Fruit fly (Drosophila melanogaster) whole organism, embryonic: ENCODE results near the gene CG4382.

Experiments used
- Asciz ChIP-seq: fragments of 200-800 bp; sonication (Bioruptor generic); optimal IDR thresholded peaks from 2 replicates; lab custom pipeline; 2017; ENCODE audit warnings: missing biosample characterization, mild to moderate bottlenecking, missing genetic modification characterization, missing genetic modification reagents
- Atf6 ChIP-seq: fragments of 200-800 bp; sonication (Bioruptor generic); IDR thresholded peaks from 2 replicates; pipeline ENCODE4 v1.3.6; 2022; ENCODE audit warnings: missing biosample characterization, missing genetic modification characterization
- Bgb ChIP-seq: fragments of 200-800 bp; sonication (Bioruptor generic); IDR thresholded peaks from 2 replicates; pipeline ENCODE4 v1.3.6; 2022; ENCODE audit warnings: missing biosample characterization, missing genetic modification characterization; ENCODE audit not compliant: partially characterized antibody
- Bteb2 ChIP-seq: fragments of 200-800 bp; sonication (Bioruptor generic); optimal IDR thresholded peaks from 2 replicates; lab custom pipeline; 2016; ENCODE audit warnings: missing biosample characterization, missing genetic modification characterization
- CG1024 ChIP-seq: fragments of 200-800 bp; sonication (Bioruptor generic); IDR thresholded peaks from 2 replicates; pipeline ENCODE4 v1.3.6; 2022; ENCODE audit warnings: missing biosample characterization, missing genetic modification characterization
- CG10321 ChIP-seq: fragments of 200-800 bp; sonication (Bioruptor generic); IDR thresholded peaks from 2 replicates; pipeline ENCODE4 v1.3.6; 2022; ENCODE audit warnings: missing biosample characterization, missing genetic modification characterization
- CG12071 ChIP-seq: fragments of 200-800 bp; sonication (Bioruptor generic); optimal IDR thresholded peaks from 3 replicates; lab custom pipeline; 2018; ENCODE audit warnings: missing biosample characterization, mild to moderate bottlenecking, missing genetic modification characterization
- CG12299 ChIP-seq: fragments of 200-800 bp; sonication (Bioruptor generic); optimal IDR thresholded peaks from 2 replicates; lab custom pipeline; 2018; ENCODE audit warnings: missing biosample characterization, mild to moderate bottlenecking, missing genetic modification characterization
- CG2889 ChIP-seq: fragments of 200-800 bp; sonication (Bioruptor generic); IDR thresholded peaks from 3 replicates; pipeline ENCODE4 v1.3.6; 2022; ENCODE audit warnings: missing biosample characterization, missing genetic modification characterization
- CG32532 ChIP-seq: fragments of 200-800 bp; sonication (Bioruptor generic); IDR thresholded peaks from 2 replicates; pipeline ENCODE4 v1.3.6; 2022; ENCODE audit warnings: missing biosample characterization, missing genetic modification characterization
- CG3726 ChIP-seq: fragments of 200-800 bp; sonication (Bioruptor generic); IDR thresholded peaks from 3 replicates; pipeline ENCODE4, ENCODE4 v1.3.6; 2022; ENCODE audit warnings: missing biosample characterization, missing genetic modification characterization
- CG3838 ChIP-seq: fragments of 200-800 bp; sonication (Bioruptor generic); optimal IDR thresholded peaks from 3 replicates; lab custom pipeline; 2016; ENCODE audit warnings: missing biosample characterization, missing genetic modification characterization
- CG4328 ChIP-seq: fragments of 200-800 bp; sonication (Bioruptor generic); optimal IDR thresholded peaks from 3 replicates; lab custom pipeline; 2017; ENCODE audit warnings: missing biosample characterization, missing genetic modification reagents, missing genetic modification characterization
- CG43689 ChIP-seq: fragments of 200-800 bp; sonication (Bioruptor generic); IDR thresholded peaks from 2 replicates; pipeline ENCODE4 v1.3.6; 2022; ENCODE audit warnings: missing biosample characterization, missing genetic modification characterization
- CG6791 ChIP-seq: fragments of 200-800 bp; sonication (Bioruptor generic); IDR thresholded peaks from 3 replicates; pipeline ENCODE4 v1.3.6; 2022; ENCODE audit warnings: missing biosample characterization, missing genetic modification characterization; ENCODE audit not compliant: partially characterized antibody
- CG6813 ChIP-seq: fragments of 200-800 bp; sonication (Bioruptor generic); optimal IDR thresholded peaks from 2 replicates; lab custom pipeline; 2017; ENCODE audit warnings: missing biosample characterization, missing genetic modification characterization, mild to moderate bottlenecking, moderate library complexity, missing genetic modification reagents
- CG8281 ChIP-seq: fragments of 200-800 bp; sonication (Bioruptor generic); optimal IDR thresholded peaks from 2 replicates; lab custom pipeline; 2018; ENCODE audit warnings: missing biosample characterization, mild to moderate bottlenecking, missing genetic modification characterization, moderate library complexity
- ERR ChIP-seq: fragments of 200-800 bp; sonication (Bioruptor generic); optimal IDR thresholded peaks from 2 replicates; lab custom pipeline; 2016; ENCODE audit warnings: missing biosample characterization, missing genetic modification characterization
- Hr3 ChIP-seq: fragments of 200-800 bp; sonication (Bioruptor generic); optimal IDR thresholded peaks from 3 replicates; lab custom pipeline; 2016; ENCODE audit warnings: missing biosample characterization, missing genetic modification characterization
- Hr39 ChIP-seq: fragments of >200 bp; optimal IDR thresholded peaks from 2 replicates; lab custom pipeline; 2017
- MBD-R2 ChIP-seq: fragments of 200-800 bp; sonication (Bioruptor generic); IDR thresholded peaks from 2 replicates; pipeline ENCODE4 v1.3.6; 2022; ENCODE audit warnings: missing biosample characterization, missing genetic modification characterization
- Meics ChIP-seq: fragments of 200-800 bp; sonication (Bioruptor generic); optimal IDR thresholded peaks from 2 replicates; lab custom pipeline; 2017; ENCODE audit warnings: missing biosample characterization, mild to moderate bottlenecking, missing genetic modification characterization
- Nf-YA ChIP-seq: fragments of 200-800 bp; sonication (Bioruptor generic); IDR thresholded peaks from 2 replicates; pipeline ENCODE4 v1.3.6; 2022; ENCODE audit warnings: missing biosample characterization, missing genetic modification characterization
- Sox100B ChIP-seq: fragments of 200-800 bp; sonication (Bioruptor generic); optimal IDR thresholded peaks from 3 replicates; lab custom pipeline; 2018; ENCODE audit warnings: missing biosample characterization, mild to moderate bottlenecking, missing genetic modification characterization
- Sox102F ChIP-seq: fragments of 200-800 bp; sonication (Bioruptor generic); optimal IDR thresholded peaks from 2 replicates; lab custom pipeline; 2018; ENCODE audit warnings: missing biosample characterization, mild to moderate bottlenecking, missing genetic modification characterization, moderate library complexity
- ac ChIP-seq: fragments of 200-800 bp; sonication (Bioruptor generic); optimal IDR thresholded peaks from 3 replicates; lab custom pipeline; 2017; ENCODE audit warnings: missing biosample characterization, mild to moderate bottlenecking, missing genetic modification characterization
- aop ChIP-seq: fragments of 200-800 bp; sonication (Bioruptor generic); IDR thresholded peaks from 2 replicates; pipeline ENCODE4 v1.3.6; 2022; ENCODE audit warnings: missing biosample characterization, missing genetic modification characterization
- ash1 ChIP-seq: fragments of 200-800 bp; sonication (Bioruptor generic); optimal IDR thresholded peaks from 2 replicates; lab custom pipeline; 2018; ENCODE audit warnings: missing biosample characterization, mild to moderate bottlenecking, missing genetic modification characterization
- bbx ChIP-seq: fragments of 200-800 bp; sonication (Bioruptor generic); IDR thresholded peaks from 2 replicates; pipeline ENCODE4 v1.3.6; 2022; ENCODE audit warnings: missing biosample characterization, missing genetic modification characterization; ENCODE audit not compliant: partially characterized antibody
- cas ChIP-seq: fragments of 200-800 bp; sonication (Bioruptor generic); IDR thresholded peaks from 2 replicates; pipeline ENCODE4 v1.3.6; 2022; ENCODE audit warnings: missing biosample characterization, missing genetic modification characterization
- cato ChIP-seq: fragments of 200-800 bp; sonication (Bioruptor generic); optimal IDR thresholded peaks from 2 replicates; lab custom pipeline; 2016; ENCODE audit warnings: missing biosample characterization, missing genetic modification characterization, borderline replicate concordance
- chif ChIP-seq, 2 experiments: fragments of 200-800 bp; sonication (Bioruptor generic); optimal IDR thresholded peaks; 3 replicates each; lab custom pipeline; 2016; ENCODE audit warnings: missing biosample characterization in 2 of 2, missing genetic modification characterization in 2 of 2
- dimm ChIP-seq: fragments of 200-800 bp; sonication (Bioruptor generic); IDR thresholded peaks from 2 replicates; pipeline ENCODE4 v1.3.6; 2022; ENCODE audit warnings: missing biosample characterization, missing genetic modification characterization
- fd96Cb ChIP-seq: fragments of 200-800 bp; sonication (Bioruptor generic); optimal IDR thresholded peaks from 2 replicates; lab custom pipeline; 2018; ENCODE audit warnings: missing biosample characterization, mild to moderate bottlenecking, missing genetic modification characterization, moderate library complexity
- ftz-f1 ChIP-seq: fragments of 200-800 bp; sonication (Bioruptor generic); optimal IDR thresholded peaks from 2 replicates; lab custom pipeline; 2016; ENCODE audit warnings: missing biosample characterization, missing genetic modification characterization
- grn ChIP-seq: fragments of 200-800 bp; sonication (Bioruptor generic); optimal IDR thresholded peaks from 3 replicates; lab custom pipeline; 2017; ENCODE audit warnings: missing biosample characterization, missing genetic modification characterization
- her ChIP-seq: fragments of 200-800 bp; sonication (Bioruptor generic); optimal IDR thresholded peaks from 2 replicates; lab custom pipeline; 2016; ENCODE audit warnings: missing biosample characterization, missing genetic modification characterization
- hkb ChIP-seq, 2 experiments: fragments of 200-800 bp in 1 of 2; fragments of >200 bp in 1 of 2; sonication (Bioruptor generic) in 1 of 2; IDR thresholded peaks in 1 of 2; optimal IDR thresholded peaks in 1 of 2; 2 replicates each; pipeline versions ENCODE4 v1.3.6 to Lab custom; 2017 to 2022; ENCODE audit warnings: missing biosample characterization in 1 of 2, missing genetic modification characterization in 1 of 2
- jumu ChIP-seq: fragments of 200-800 bp; sonication (Bioruptor generic); optimal IDR thresholded peaks from 3 replicates; lab custom pipeline; 2016; ENCODE audit warnings: missing biosample characterization, missing genetic modification characterization
- mld ChIP-seq: fragments of 200-800 bp; sonication (Bioruptor generic); IDR thresholded peaks from 3 replicates; pipeline ENCODE4 v1.3.6; 2022; ENCODE audit warnings: missing biosample characterization, missing genetic modification characterization; ENCODE audit not compliant: partially characterized antibody
- nerfin-1 ChIP-seq: fragments of 200-800 bp; sonication (Bioruptor generic); optimal IDR thresholded peaks from 3 replicates; lab custom pipeline; 2019; ENCODE audit warnings: missing biosample characterization, mild to moderate bottlenecking, missing genetic modification characterization, moderate library complexity
- nom ChIP-seq: fragments of 200-800 bp; sonication (Bioruptor generic); optimal IDR thresholded peaks from 2 replicates; lab custom pipeline; 2017; ENCODE audit warnings: missing biosample characterization, missing genetic modification characterization, mild to moderate bottlenecking, moderate library complexity, missing genetic modification reagents
- onecut ChIP-seq: fragments of 200-800 bp; sonication (Bioruptor generic); IDR thresholded peaks from 2 replicates; pipeline ENCODE4 v1.3.6; 2022; ENCODE audit warnings: missing biosample characterization, missing genetic modification characterization
- pb ChIP-seq: fragments of 200-800 bp; sonication (Bioruptor generic); optimal IDR thresholded peaks from 3 replicates; lab custom pipeline; 2016; ENCODE audit warnings: missing biosample characterization, missing genetic modification characterization
- pros ChIP-seq: fragments of 200-800 bp; sonication (Bioruptor generic); optimal IDR thresholded peaks from 3 replicates; lab custom pipeline; 2019; ENCODE audit warnings: missing biosample characterization, mild to moderate bottlenecking, missing genetic modification characterization, moderate library complexity
- ro ChIP-seq: fragments of 200-800 bp; sonication (Bioruptor generic); IDR thresholded peaks from 2 replicates; pipeline ENCODE4 v1.3.6; 2022; ENCODE audit warnings: missing biosample characterization, missing genetic modification characterization
- sd ChIP-seq: fragments of 200-800 bp; sonication (Bioruptor generic); optimal IDR thresholded peaks from 3 replicates; lab custom pipeline; 2018; ENCODE audit warnings: missing biosample characterization, mild to moderate bottlenecking, missing genetic modification characterization, moderate library complexity
- seq ChIP-seq: fragments of 200-800 bp; sonication (Bioruptor generic); IDR thresholded peaks from 2 replicates; pipeline ENCODE4 v1.3.6; 2022; ENCODE audit warnings: missing biosample characterization, missing genetic modification characterization
- ssp ChIP-seq: fragments of 200-800 bp; sonication (Bioruptor generic); IDR thresholded peaks from 2 replicates; pipeline ENCODE4 v1.3.6; 2022; ENCODE audit warnings: missing biosample characterization, missing genetic modification characterization
- trh ChIP-seq: fragments of 200-800 bp; sonication (Bioruptor generic); optimal IDR thresholded peaks from 2 replicates; lab custom pipeline; 2016; ENCODE audit warnings: missing biosample characterization, missing genetic modification characterization
- yki ChIP-seq: fragments of >200 bp; optimal IDR thresholded peaks from 3 replicates; lab custom pipeline; 2018

CG4382 gene

dm6 chr2L:9594625-9595300, 5.9 kb downstream of the CG4382 start (continued):
- TF ChIP-seq MBD-R2 (GFP tag; lab: Robert Waterston, UW) (no peak), CG12071 (GFP tag; lab: Kevin White, UChicago) (no peak), CG3838 (GFP tag; lab: Kevin White, UChicago) (no peak), her (no peak), CG43689 (no peak), Sox102F (GFP tag; lab: Kevin White, UChicago) (peak; percentile 41), nerfin-1 (tag; lab: Kevin White, UChicago) (peak; percentile 62), pros (GFP tag; lab: Kevin White, UChicago) (peak; percentile 75), CG10321 (GFP tag; lab: Robert Waterston, UW) (no peak), nom (no peak), Bteb2 (GFP tag; lab: Kevin White, UChicago) (no peak), Asciz (GFP tag; lab: Kevin White, UChicago) (no peak), grn (no peak), CG4328 (GFP tag; lab: Kevin White, UChicago) (no peak), seq (GFP tag; lab: Robert Waterston, UW) (no peak), CG2889 (no peak), ssp (GFP tag; lab: Robert Waterston, UW) (peak; percentile 33; the same call in 1 of the 2 replicates), hkb (optimal IDR thresholded peaks at IDR 0.05; lab: Kevin White, UChicago) (no peak), hkb (GFP tag; IDR thresholded peaks at IDR 0.05; lab: Robert Waterston, UW) (peak; percentile 37; the same call in 1 of the 2 replicates), ftz-f1 (GFP tag; lab: Kevin White, UChicago) (no peak), pb (no peak), CG6813 (GFP tag; lab: Kevin White, UChicago) (peak; percentile 32), CG6791 (GFP tag; lab: Robert Waterston, UW) (no peak), Nf-YA (GFP tag; lab: Robert Waterston, UW) (no peak), onecut (no peak), Hr3 (peak; percentile 33), CG1024 (GFP tag; lab: Robert Waterston, UW) (0 out of 2 replicates have a peak, but pooled peaks have one; percentile 15), bbx (GFP tag; lab: Robert Waterston, UW) (no peak), sd (no peak), dimm (GFP tag; lab: Robert Waterston, UW) (no peak), Meics (GFP tag; lab: Kevin White, UChicago) (no peak), ac (no peak), ERR (GFP tag; lab: Kevin White, UChicago) (no peak), Bgb (no peak), yki (lab: Kevin White, UChicago) (no peak), Hr39 (lab: Kevin White, UChicago) (no peak), CG3726 (no peak), CG12299 (no peak), ash1 (no peak), CG8281 (tag; lab: Kevin White, UChicago) (no peak), ro (GFP tag; lab: Robert Waterston, UW) (no peak), trh (GFP tag; lab: Kevin White, UChicago) (no peak), jumu (GFP tag; lab: Kevin White, UChicago) (no peak), chif (GFP tag; optimal IDR thresholded peaks at IDR 0.05; lab: Kevin White, UChicago) (peak in 1 of 2 experiments; percentile 32), cato (no peak), cas (GFP tag; lab: Robert Waterston, UW) (no peak), Sox100B (GFP tag; lab: Kevin White, UChicago) (peak; percentile 48), Atf6 (GFP tag; lab: Robert Waterston, UW) (no peak), fd96Cb (tag; lab: Kevin White, UChicago) (peak; percentile 52), mld (GFP tag; lab: Robert Waterston, UW) (no peak), aop (GFP tag; lab: Robert Waterston, UW) (no peak), CG32532 (GFP tag; lab: Robert Waterston, UW) (no peak)
